Fruit fly (Drosophila melanogaster) whole organism, pupa: ENCODE data around the gene Dscam4.

Experiments used
- CG10348 ChIP-seq: fragments of 200-800 bp; sonication (Bioruptor generic); IDR thresholded peaks from 2 replicates; pipeline ENCODE4 v1.3.6; 2022; ENCODE audit warnings: missing biosample characterization, missing genetic modification characterization
- CG12605 ChIP-seq: fragments of 200-800 bp; sonication (Bioruptor generic); IDR thresholded peaks from 2 replicates; pipeline ENCODE4 v1.3.6; 2022; ENCODE audit warnings: missing biosample characterization, missing genetic modification characterization
- CG13204 ChIP-seq: fragments of 200-800 bp; sonication (Bioruptor generic); optimal IDR thresholded peaks from 2 replicates; lab custom pipeline; 2018; ENCODE audit warnings: missing biosample characterization, mild to moderate bottlenecking, missing genetic modification characterization, moderate library complexity
- CG14655 ChIP-seq: fragments of 200-800 bp; sonication (Bioruptor generic); optimal IDR thresholded peaks from 3 replicates; lab custom pipeline; 2017; ENCODE audit warnings: mild to moderate bottlenecking, missing biosample characterization, missing genetic modification reagents, missing genetic modification characterization
- CG15710 ChIP-seq: fragments of 200-800 bp; sonication (Bioruptor generic); optimal IDR thresholded peaks from 2 replicates; lab custom pipeline; 2018; ENCODE audit warnings: missing biosample characterization, mild to moderate bottlenecking, missing genetic modification characterization, moderate library complexity
- CG17806 ChIP-seq: fragments of 200-800 bp; sonication (Bioruptor generic); optimal IDR thresholded peaks from 2 replicates; lab custom pipeline; 2018; ENCODE audit warnings: missing biosample characterization, mild to moderate bottlenecking, missing genetic modification characterization, moderate library complexity
- CG32121 ChIP-seq: fragments of 200-800 bp; sonication (Bioruptor generic); IDR thresholded peaks from 2 replicates; pipeline ENCODE4 v1.3.6; 2022; ENCODE audit warnings: missing biosample characterization, missing genetic modification characterization
- CG34367 ChIP-seq: fragments of 200-800 bp; sonication (Bioruptor generic); optimal IDR thresholded peaks from 2 replicates; lab custom pipeline; 2018; ENCODE audit warnings: missing biosample characterization, mild to moderate bottlenecking, missing genetic modification characterization
- CG4496 ChIP-seq: fragments of 200-800 bp; sonication (Bioruptor generic); IDR thresholded peaks from 3 replicates; pipeline ENCODE4 v1.3.6; 2022; ENCODE audit warnings: missing biosample characterization, missing genetic modification characterization
- CG8159 ChIP-seq: fragments of 200-800 bp; sonication (Bioruptor generic); optimal IDR thresholded peaks from 3 replicates; lab custom pipeline; 2018; ENCODE audit warnings: missing biosample characterization, mild to moderate bottlenecking, missing genetic modification characterization, moderate library complexity
- CG8301 ChIP-seq: fragments of 200-800 bp; sonication (Bioruptor generic); optimal IDR thresholded peaks from 2 replicates; lab custom pipeline; 2018; ENCODE audit warnings: missing biosample characterization, mild to moderate bottlenecking, missing genetic modification characterization
- CG9948 ChIP-seq: fragments of 200-800 bp; sonication (Bioruptor generic); optimal IDR thresholded peaks from 2 replicates; lab custom pipeline; 2018; ENCODE audit warnings: missing biosample characterization, mild to moderate bottlenecking, missing genetic modification characterization, moderate library complexity
- D1 ChIP-seq: fragments of 200-800 bp; sonication (Bioruptor generic); optimal IDR thresholded peaks from 2 replicates; lab custom pipeline; 2018; ENCODE audit warnings: missing biosample characterization, mild to moderate bottlenecking, missing genetic modification characterization, moderate library complexity
- EcR ChIP-seq: fragments of 200-800 bp; sonication (Bioruptor generic); optimal IDR thresholded peaks from 3 replicates; lab custom pipeline; 2019; ENCODE audit warnings: missing biosample characterization, missing genetic modification characterization, mild to moderate bottlenecking, moderate library complexity, missing genetic modification reagents
- Ets98B ChIP-seq: fragments of 200-800 bp; sonication (Bioruptor generic); IDR thresholded peaks from 2 replicates; pipeline ENCODE4 v1.3.6; 2022; ENCODE audit warnings: missing biosample characterization, missing genetic modification characterization
- Pif1A ChIP-seq: fragments of 200-800 bp; sonication (Bioruptor generic); optimal IDR thresholded peaks from 3 replicates; lab custom pipeline; 2016; ENCODE audit warnings: missing biosample characterization, missing genetic modification characterization
- Pif1B ChIP-seq: fragments of 200-800 bp; sonication (Bioruptor generic); optimal IDR thresholded peaks from 3 replicates; lab custom pipeline; 2016; ENCODE audit warnings: missing biosample characterization, missing genetic modification characterization
- Snoo ChIP-seq: fragments of 200-800 bp; sonication (Bioruptor generic); optimal IDR thresholded peaks from 3 replicates; lab custom pipeline; 2017; ENCODE audit warnings: missing biosample characterization, mild to moderate bottlenecking, missing genetic modification characterization, inconsistent platforms
- fd96Ca ChIP-seq: fragments of 200-800 bp; sonication (Bioruptor generic); IDR thresholded peaks from 3 replicates; pipeline ENCODE4 v1.3.6; 2022; ENCODE audit warnings: missing biosample characterization, missing genetic modification characterization
- gl ChIP-seq: fragments of 200-800 bp; sonication (Bioruptor generic); optimal IDR thresholded peaks from 2 replicates; lab custom pipeline; 2018; ENCODE audit warnings: missing biosample characterization, mild to moderate bottlenecking, missing genetic modification characterization
- rn ChIP-seq: fragments of 200-800 bp; sonication (Bioruptor generic); IDR thresholded peaks from 2 replicates; pipeline ENCODE4 v1.3.6; 2022; ENCODE audit warnings: missing biosample characterization, missing genetic modification characterization

Dscam4 gene

DNA sequence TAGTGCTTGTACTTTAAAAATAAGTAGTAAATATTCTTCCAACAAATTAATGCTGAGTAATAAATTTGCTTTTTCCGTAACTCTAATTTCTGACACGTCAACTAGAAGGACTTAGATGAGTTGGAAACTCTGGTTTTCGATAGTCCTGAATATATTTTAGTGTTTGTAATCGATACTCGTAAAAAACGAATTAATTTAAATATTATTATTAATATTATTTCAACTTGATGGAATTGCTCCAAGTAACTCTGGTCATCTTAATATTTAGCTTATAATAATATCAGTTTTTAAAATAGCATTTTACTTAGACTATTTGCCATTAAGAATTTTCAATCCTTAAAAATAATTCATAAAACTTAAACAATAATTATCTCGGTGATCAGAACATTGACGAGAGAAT is 2.1 kb downstream of the Dscam4 start, which contains the start of gene CG7213:
CG7213 (minus strand) TSS at position 101 of the 400 bp plus-strand sequence.
- no peak for TF ChIP-seq CG9948 (tag; lab: Kevin White, UChicago)
- TF ChIP-seq CG8301 (tag; lab: Kevin White, UChicago), result no peak
- TF ChIP-seq rn (GFP tag; lab: Robert Waterston, UW), result no peak
- TF ChIP-seq, all 21 proteins: peak for 0

DNA sequence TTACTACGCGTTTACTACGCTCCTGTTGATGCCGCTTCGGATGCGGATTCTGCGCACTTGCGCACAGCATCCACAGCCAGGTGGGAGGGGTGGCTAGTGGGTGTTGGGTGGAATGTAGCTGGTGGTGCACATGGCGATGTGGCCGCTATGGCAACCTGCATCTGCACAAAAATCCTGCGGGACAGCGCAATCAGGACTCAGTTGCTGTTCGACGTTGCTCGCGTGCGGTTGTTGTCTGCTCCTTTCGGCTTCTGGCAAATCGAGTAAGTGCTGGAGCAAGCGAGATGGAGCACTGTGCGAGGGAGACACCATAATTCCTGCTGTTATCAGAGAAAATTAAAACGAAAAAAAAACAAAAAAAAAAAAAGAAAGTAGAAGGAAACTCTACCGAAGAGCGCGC is 2.5 kb downstream of the Dscam4 start:
- TF ChIP-seq gl (tag; lab: Kevin White, UChicago) (no peak), Pif1B (GFP tag; lab: Kevin White, UChicago) (no peak), CG32121 (GFP tag; lab: Robert Waterston, UW) (0 out of 2 replicates have a peak, but pooled peaks have one; percentile 39), CG15710 (tag; lab: Kevin White, UChicago) (no peak), EcR (GFP tag; lab: Kevin White, UChicago) (no peak), CG12605 (GFP tag; lab: Robert Waterston, UW) (0 out of 2 replicates have a peak, but pooled peaks have one; percentile 45), fd96Ca (GFP tag; lab: Robert Waterston, UW) (no peak), Ets98B (GFP tag; lab: Robert Waterston, UW) (0 out of 2 replicates have a peak, but pooled peaks have one; percentile 18), Snoo (tag; lab: Kevin White, UChicago) (no peak)

- TF ChIP-seq CG10348 (GFP tag; lab: Robert Waterston, UW) (no peak), CG8301 (tag; lab: Kevin White, UChicago) (no peak), CG13204 (GFP tag; lab: Kevin White, UChicago) (no peak), CG8159 (tag; lab: Kevin White, UChicago) (peak; percentile 63), CG34367 (tag; lab: Kevin White, UChicago) (no peak), CG4496 (no peak), CG15710 (tag; lab: Kevin White, UChicago) (peak; percentile 50), rn (GFP tag; lab: Robert Waterston, UW) (no peak), Pif1B (GFP tag; lab: Kevin White, UChicago) (no peak), fd96Ca (GFP tag; lab: Robert Waterston, UW) (0 out of 3 replicates have a peak, but pooled peaks have one; percentile 30), CG17806 (tag; lab: Kevin White, UChicago) (peak; percentile 15), Pif1A (peak; percentile 15), CG9948 (tag; lab: Kevin White, UChicago) (no peak)
Observed at dm6 chr3L:8284651-8285050, 46.2 kb downstream of the Dscam4 start.

- TF ChIP-seq CG12605 (GFP tag; lab: Robert Waterston, UW), result peak; percentile 49; the same call in 1 of the 2 replicates
- TF ChIP-seq CG15710 (tag; lab: Kevin White, UChicago), result no peak
Observed at dm6 chr3L:8285291-8285690, 46.8 kb downstream of the Dscam4 start.

- no peak for TF ChIP-seq Pif1B (GFP tag; lab: Kevin White, UChicago)
- TF ChIP-seq Ets98B (GFP tag; lab: Robert Waterston, UW), result no peak
Observed at dm6 chr3L:8285773-8286172, 47.3 kb downstream of the Dscam4 start.

dm6 chr3L:8286397-8286796 is 48.0 kb downstream of the Dscam4 start:
- TF ChIP-seq fd96Ca (GFP tag; lab: Robert Waterston, UW) (peak; percentile 67; the same call in 1 of the 3 replicates), CG14655 (no peak), Pif1B (GFP tag; lab: Kevin White, UChicago) (no peak), Pif1A (no peak), CG8301 (tag; lab: Kevin White, UChicago) (peak; percentile 8), CG4496 (peak; percentile 57; the same call in 1 of the 3 replicates), Ets98B (GFP tag; lab: Robert Waterston, UW) (peak; percentile 54), D1 (no peak), rn (GFP tag; lab: Robert Waterston, UW) (no peak), CG17806 (tag; lab: Kevin White, UChicago) (no peak)

DNA sequence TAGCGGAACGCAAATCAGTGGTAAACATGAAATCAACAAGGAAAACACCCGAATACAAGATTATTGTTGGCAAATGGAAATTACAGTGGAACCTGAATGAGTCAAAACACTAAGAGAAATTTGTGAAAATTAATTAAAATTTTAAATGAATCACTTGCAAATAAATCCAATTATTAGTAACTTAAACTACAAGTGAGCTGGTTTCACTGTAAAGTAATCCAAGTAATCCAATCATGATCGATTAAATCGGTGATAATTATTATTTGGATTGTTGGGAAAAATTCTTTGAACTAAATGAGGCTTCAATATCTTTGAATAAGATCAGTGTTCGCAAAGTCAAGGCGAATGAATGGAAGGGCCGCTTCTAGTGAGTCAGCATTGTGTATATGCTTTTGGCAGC is 49.9 kb downstream of the Dscam4 start:
- TF ChIP-seq CG13204 (GFP tag; lab: Kevin White, UChicago) (no peak), EcR (GFP tag; lab: Kevin White, UChicago) (no peak), CG15710 (tag; lab: Kevin White, UChicago) (no peak), Snoo (tag; lab: Kevin White, UChicago) (no peak), rn (GFP tag; lab: Robert Waterston, UW) (no peak), CG8159 (tag; lab: Kevin White, UChicago) (no peak), CG9948 (tag; lab: Kevin White, UChicago) (no peak), CG8301 (tag; lab: Kevin White, UChicago) (no peak), fd96Ca (GFP tag; lab: Robert Waterston, UW) (no peak), CG17806 (tag; lab: Kevin White, UChicago) (no peak), CG14655 (no peak)
- TF ChIP-seq, all 21 proteins: peak for 0
